Fruit fly (Drosophila melanogaster) whole organism, pupa: ENCODE data around the gene Spx.

Source experiments
- CG10348 ChIP-seq: fragments of 200-800 bp; sonication (Bioruptor generic); IDR thresholded peaks from 2 replicates; pipeline ENCODE4 v1.3.6; 2022; ENCODE audit warnings: missing biosample characterization, missing genetic modification characterization
- CG12605 ChIP-seq: fragments of 200-800 bp; sonication (Bioruptor generic); IDR thresholded peaks from 2 replicates; pipeline ENCODE4 v1.3.6; 2022; ENCODE audit warnings: missing biosample characterization, missing genetic modification characterization
- CG15710 ChIP-seq: fragments of 200-800 bp; sonication (Bioruptor generic); optimal IDR thresholded peaks from 2 replicates; lab custom pipeline; 2018; ENCODE audit warnings: missing biosample characterization, mild to moderate bottlenecking, missing genetic modification characterization, moderate library complexity
- CG17806 ChIP-seq: fragments of 200-800 bp; sonication (Bioruptor generic); optimal IDR thresholded peaks from 2 replicates; lab custom pipeline; 2018; ENCODE audit warnings: missing biosample characterization, mild to moderate bottlenecking, missing genetic modification characterization, moderate library complexity
- CG34367 ChIP-seq: fragments of 200-800 bp; sonication (Bioruptor generic); optimal IDR thresholded peaks from 2 replicates; lab custom pipeline; 2018; ENCODE audit warnings: missing biosample characterization, mild to moderate bottlenecking, missing genetic modification characterization
- CG4496 ChIP-seq: fragments of 200-800 bp; sonication (Bioruptor generic); IDR thresholded peaks from 3 replicates; pipeline ENCODE4 v1.3.6; 2022; ENCODE audit warnings: missing biosample characterization, missing genetic modification characterization
- CG8159 ChIP-seq: fragments of 200-800 bp; sonication (Bioruptor generic); optimal IDR thresholded peaks from 3 replicates; lab custom pipeline; 2018; ENCODE audit warnings: missing biosample characterization, mild to moderate bottlenecking, missing genetic modification characterization, moderate library complexity
- CG8301 ChIP-seq: fragments of 200-800 bp; sonication (Bioruptor generic); optimal IDR thresholded peaks from 2 replicates; lab custom pipeline; 2018; ENCODE audit warnings: missing biosample characterization, mild to moderate bottlenecking, missing genetic modification characterization
- EcR ChIP-seq: fragments of 200-800 bp; sonication (Bioruptor generic); optimal IDR thresholded peaks from 3 replicates; lab custom pipeline; 2019; ENCODE audit warnings: missing biosample characterization, missing genetic modification characterization, mild to moderate bottlenecking, moderate library complexity, missing genetic modification reagents
- Pif1B ChIP-seq: fragments of 200-800 bp; sonication (Bioruptor generic); optimal IDR thresholded peaks from 3 replicates; lab custom pipeline; 2016; ENCODE audit warnings: missing biosample characterization, missing genetic modification characterization
- Snoo ChIP-seq: fragments of 200-800 bp; sonication (Bioruptor generic); optimal IDR thresholded peaks from 3 replicates; lab custom pipeline; 2017; ENCODE audit warnings: missing biosample characterization, mild to moderate bottlenecking, missing genetic modification characterization, inconsistent platforms
- gl ChIP-seq: fragments of 200-800 bp; sonication (Bioruptor generic); optimal IDR thresholded peaks from 2 replicates; lab custom pipeline; 2018; ENCODE audit warnings: missing biosample characterization, mild to moderate bottlenecking, missing genetic modification characterization

dm6 chrX:6291083-6291699 is 35.6 kb downstream of the Spx start, which contains the start of the genes Rpt4 and mldr:
- TF ChIP-seq CG8301 (tag; lab: Kevin White, UChicago) = no peak
- no peak for TF ChIP-seq CG15710
- no peak for TF ChIP-seq CG10348 (GFP tag; lab: Robert Waterston, UW)
- TF ChIP-seq CG17806 (tag; lab: Kevin White, UChicago) = no peak
- TF ChIP-seq CG12605 (GFP tag; lab: Robert Waterston, UW) = no peak
- no peak for TF ChIP-seq CG8159 (tag; lab: Kevin White, UChicago)
- TF ChIP-seq Snoo (tag; lab: Kevin White, UChicago) = no peak
- TF ChIP-seq CG4496 = no peak
- no peak for TF ChIP-seq Pif1B (GFP tag; lab: Kevin White, UChicago)
- no peak for TF ChIP-seq gl (tag; lab: Kevin White, UChicago)
- TF ChIP-seq CG34367 = no peak
- no peak for TF ChIP-seq EcR
